Worm (Caenorhabditis elegans) whole organism, midembryonic: ENCODE measurements around the gene R10H10.3.

Source experiments
- T22C8.4 ChIP-seq: fragments of 200-800 bp; sonication (Bioruptor generic); IDR thresholded peaks from 2 replicates; pipeline ENCODE4 v1.3.6; 2022; ENCODE audit warnings: missing genetic modification characterization, missing compliant biosample characterization
- cog-1 ChIP-seq: sonication (generic microtip); optimal IDR thresholded peaks from 2 replicates; lab custom pipeline; 2016; ENCODE audit warnings: missing genetic modification characterization, missing compliant biosample characterization
- flt-1 ChIP-seq: fragments of 200-800 bp; sonication (Bioruptor generic); IDR thresholded peaks from 2 replicates; pipeline ENCODE4 v1.3.6; 2022; ENCODE audit warnings: missing genetic modification characterization, missing compliant biosample characterization
- med-1 ChIP-seq: sonication (generic microtip); optimal IDR thresholded peaks from 2 replicates; lab custom pipeline; 2017; ENCODE audit warnings: missing genetic modification characterization, mild to moderate bottlenecking, missing compliant biosample characterization, antibody characterized with exemption, missing genetic modification reagents; ENCODE audit not compliant: insufficient read depth
- ref-1 ChIP-seq: fragments of 200-800 bp; sonication (Bioruptor generic); conservative IDR thresholded peaks from 2 replicates; pipeline ENCODE4 v1.3.6; 2022; ENCODE audit warnings: missing genetic modification reagents, missing genetic modification characterization, missing compliant biosample characterization
- tab-1 ChIP-seq: fragments of 200-800 bp; sonication (Bioruptor generic); IDR thresholded peaks from 2 replicates; pipeline ENCODE4 v1.3.6; 2022; ENCODE audit warnings: missing genetic modification characterization, missing compliant biosample characterization
- ztf-23 ChIP-seq: fragments of 200-800 bp; sonication (Bioruptor generic); IDR thresholded peaks from 2 replicates; pipeline ENCODE4 v1.3.6; 2022; ENCODE audit warnings: missing genetic modification reagents, missing genetic modification characterization, missing compliant biosample characterization
- ztf-29 ChIP-seq: fragments of 200-800 bp; sonication (Bioruptor generic); IDR thresholded peaks from 2 replicates; pipeline ENCODE4 v1.3.6; 2022; ENCODE audit warnings: missing genetic modification reagents, missing genetic modification characterization, missing compliant biosample characterization

DNA sequence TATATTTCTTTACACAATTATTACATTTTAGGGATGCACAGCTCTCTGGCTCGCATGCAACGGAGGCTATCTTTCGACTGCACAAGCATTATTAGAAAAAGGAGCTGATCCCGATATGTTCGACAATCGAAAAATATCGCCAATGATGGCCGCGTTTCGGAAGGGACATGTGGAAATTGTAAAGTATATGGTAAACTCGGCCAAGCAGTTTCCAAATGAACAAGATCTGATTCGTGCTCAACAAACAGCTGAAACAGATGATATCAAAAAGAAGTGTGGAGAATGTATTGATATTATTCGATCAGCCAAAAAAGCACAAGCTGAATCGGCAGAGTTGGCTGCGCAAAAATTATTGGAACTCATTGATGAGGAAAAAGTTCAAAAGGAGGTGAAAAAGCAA, 5.4 kb upstream of the R10H10.3 start:
- TF ChIP-seq med-1 (GFP tag; lab: Kevin White, UChicago) (no peak), flt-1 (GFP tag; lab: Robert Waterston, UW) (no peak), tab-1 (GFP tag; lab: Robert Waterston, UW) (no peak), ref-1 (GFP tag; lab: Robert Waterston, UW) (no peak), ztf-23 (GFP tag; lab: Robert Waterston, UW) (no peak), T22C8.4 (GFP tag; lab: Robert Waterston, UW) (no peak), ztf-29 (GFP tag; lab: Robert Waterston, UW) (no peak), cog-1 (no peak)
